Worm (Caenorhabditis elegans) whole organism, L3 larva: ENCODE results near the gene W01B6.4.
A peak's percentile ranks its signal among the peaks of the same experiment; 100 is the strongest.

Source experiments
- R02D3.7 ChIP-seq: fragments of 150-350 bp; optimal IDR thresholded peaks from 2 replicates; lab custom pipeline; 2014; ENCODE audit warnings: missing biosample characterization, missing genetic modification characterization
- ZK546.5 ChIP-seq: sonication (generic microtip); optimal IDR thresholded peaks from 2 replicates; lab custom pipeline; 2017; ENCODE audit warnings: missing biosample characterization, missing genetic modification characterization
- aly-2 ChIP-seq: fragments of 150-350 bp; optimal IDR thresholded peaks from 2 replicates; lab custom pipeline; 2014; ENCODE audit warnings: missing biosample characterization, missing genetic modification characterization
- ama-1 ChIP-seq: fragments of 150-350 bp; optimal IDR thresholded peaks from 2 replicates; lab custom pipeline; 2018
- ceh-16 ChIP-seq: sonication (generic microtip); optimal IDR thresholded peaks from 2 replicates; lab custom pipeline; 2017; ENCODE audit warnings: missing biosample characterization, missing genetic modification characterization
- ceh-28 ChIP-seq: fragments of 150-350 bp; optimal IDR thresholded peaks from 2 replicates; lab custom pipeline; 2014; ENCODE audit warnings: missing biosample characterization, missing genetic modification reagents, missing genetic modification characterization
- egl-27 ChIP-seq: sonication (generic microtip); optimal IDR thresholded peaks from 4 replicates; lab custom pipeline; 2017; ENCODE audit warnings: missing biosample characterization, missing genetic modification reagents, missing genetic modification characterization
- egl-5 ChIP-seq: fragments of 150-350 bp; optimal IDR thresholded peaks from 2 replicates; lab custom pipeline; 2017; ENCODE audit warnings: missing biosample characterization, missing genetic modification reagents, missing genetic modification characterization, inconsistent platforms
- elt-1 ChIP-seq: fragments of 150-350 bp; optimal IDR thresholded peaks from 2 replicates; lab custom pipeline; 2014; ENCODE audit warnings: missing biosample characterization, missing genetic modification characterization
- elt-2 ChIP-seq: sonication (generic microtip); optimal IDR thresholded peaks from 2 replicates; lab custom pipeline; 2016; ENCODE audit warnings: missing genetic modification reagents, mild to moderate bottlenecking, missing genetic modification characterization, missing compliant biosample characterization
- eor-1 ChIP-seq, 2 experiments: fragments of 150-350 bp; optimal IDR thresholded peaks; 2 replicates each; lab custom pipeline; 2014 to 2018; ENCODE audit warnings: missing biosample characterization in 2 of 2, missing genetic modification characterization in 2 of 2
- fkh-10 ChIP-seq: sonication (generic microtip); optimal IDR thresholded peaks from 2 replicates; lab custom pipeline; 2017; ENCODE audit warnings: missing biosample characterization, missing genetic modification reagents, missing genetic modification characterization
- fkh-2 ChIP-seq: fragments of 150-350 bp; optimal IDR thresholded peaks from 2 replicates; lab custom pipeline; 2014; ENCODE audit warnings: missing biosample characterization, missing genetic modification reagents, missing genetic modification characterization
- fos-1 ChIP-seq: fragments of 150-350 bp; optimal IDR thresholded peaks from 2 replicates; lab custom pipeline; 2014; ENCODE audit warnings: missing biosample characterization, missing genetic modification characterization
- lin-15B ChIP-seq: fragments of 150-350 bp; optimal IDR thresholded peaks from 2 replicates; lab custom pipeline; 2014; ENCODE audit warnings: missing biosample characterization, missing genetic modification characterization
- lin-39 ChIP-seq: fragments of 150-350 bp; optimal IDR thresholded peaks from 2 replicates; lab custom pipeline; 2018; ENCODE audit warnings: missing biosample characterization, missing genetic modification reagents, missing genetic modification characterization
- mdl-1 ChIP-seq: fragments of 150-350 bp; optimal IDR thresholded peaks from 2 replicates; lab custom pipeline; 2014; ENCODE audit warnings: missing biosample characterization, missing genetic modification characterization
- nfya-1 ChIP-seq: sonication (generic microtip); optimal IDR thresholded peaks from 2 replicates; lab custom pipeline; 2017; ENCODE audit warnings: missing genetic modification characterization, mild to moderate bottlenecking, missing compliant biosample characterization, antibody characterized with exemption, moderate library complexity; ENCODE audit not compliant: insufficient read depth
- nhr-12 ChIP-seq: fragments of 150-350 bp; optimal IDR thresholded peaks from 2 replicates; lab custom pipeline; 2014; ENCODE audit warnings: missing biosample characterization, missing genetic modification characterization
- nhr-23 ChIP-seq: fragments of 150-350 bp; optimal IDR thresholded peaks from 2 replicates; lab custom pipeline; 2014; ENCODE audit warnings: missing biosample characterization, missing genetic modification reagents, missing genetic modification characterization
- nhr-237 ChIP-seq: fragments of 150-350 bp; optimal IDR thresholded peaks from 2 replicates; lab custom pipeline; 2014; ENCODE audit warnings: missing biosample characterization, missing genetic modification characterization
- nhr-25 ChIP-seq: sonication (generic microtip); optimal IDR thresholded peaks from 2 replicates; lab custom pipeline; 2017; ENCODE audit warnings: missing biosample characterization, missing genetic modification characterization
- nhr-28 ChIP-seq: fragments of 150-350 bp; optimal IDR thresholded peaks from 2 replicates; lab custom pipeline; 2014; ENCODE audit warnings: missing biosample characterization, missing genetic modification characterization
- nhr-76 ChIP-seq: fragments of 150-350 bp; sonication (generic microtip); optimal IDR thresholded peaks from 5 replicates; lab custom pipeline; 2014; ENCODE audit warnings: missing biosample characterization, missing genetic modification characterization
- pha-4 ChIP-seq: fragments of 150-350 bp; optimal IDR thresholded peaks from 2 replicates; lab custom pipeline; 2014; ENCODE audit warnings: missing biosample characterization, missing genetic modification reagents, missing genetic modification characterization
- skn-1 ChIP-seq: fragments of 150-350 bp; optimal IDR thresholded peaks from 2 replicates; lab custom pipeline; 2014; ENCODE audit warnings: missing biosample characterization, missing genetic modification characterization
- snpc-4 ChIP-seq: fragments of 150-350 bp; optimal IDR thresholded peaks from 2 replicates; lab custom pipeline; 2014; ENCODE audit warnings: missing biosample characterization, missing genetic modification characterization
- unc-39 ChIP-seq: sonication (generic microtip); optimal IDR thresholded peaks from 4 replicates; lab custom pipeline; 2017; ENCODE audit warnings: missing biosample characterization, missing genetic modification characterization
- unc-62 ChIP-seq: fragments of 150-350 bp; sonication (generic microtip); optimal IDR thresholded peaks from 4 replicates; lab custom pipeline; 2014; ENCODE audit warnings: missing biosample characterization, missing genetic modification reagents, missing genetic modification characterization
- zag-1 ChIP-seq: fragments of 150-350 bp; optimal IDR thresholded peaks from 2 replicates; lab custom pipeline; 2014; ENCODE audit warnings: missing biosample characterization, missing genetic modification characterization

Gene W01B6.4

DNA sequence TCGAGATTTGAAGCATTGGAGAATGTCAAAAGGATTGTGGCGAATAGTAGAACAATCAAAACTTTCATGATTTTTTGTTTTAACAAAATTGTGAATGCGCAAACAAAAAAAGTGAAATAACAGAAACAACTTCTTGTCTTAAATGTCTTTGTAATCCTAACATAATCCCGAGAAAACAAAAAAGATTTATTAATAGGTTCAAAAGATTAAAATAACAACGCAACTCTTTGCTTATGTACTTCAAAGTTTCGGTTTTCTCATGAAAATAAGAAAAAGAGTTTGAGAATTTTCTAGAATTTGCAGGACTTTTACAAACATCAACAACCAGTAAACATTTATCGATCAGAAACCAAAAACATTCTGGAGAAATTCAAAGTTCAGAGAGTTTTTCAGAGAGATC lies 14.5 kb downstream of the W01B6.4 start, which contains the start of gene ttr-39:
TSS of gene ttr-39 (minus strand) at position 101 of the 400 bp plus-strand sequence.
- no peak for TF ChIP-seq fkh-10 (GFP tag; lab: Kevin White, UChicago)
- TF ChIP-seq ama-1 (lab: Kevin White, UChicago): no peak
- TF ChIP-seq skn-1: no peak
- TF ChIP-seq ceh-28 (tag; lab: Kevin White, UChicago): no peak
- TF ChIP-seq elt-1 (tag; lab: Kevin White, UChicago): no peak
- no peak for TF ChIP-seq egl-5 (tag; lab: Kevin White, UChicago)
- TF ChIP-seq nhr-237 (tag; lab: Kevin White, UChicago): no peak
- TF ChIP-seq zag-1: no peak
- no peak for TF ChIP-seq nfya-1 (tag; lab: Kevin White, UChicago)
- TF ChIP-seq unc-39 (tag; lab: Kevin White, UChicago): no peak
- TF ChIP-seq ceh-16 (tag; lab: Kevin White, UChicago): no peak
- no peak for TF ChIP-seq eor-1 (tag; optimal IDR thresholded peaks at IDR 0.05; lab: Kevin White, UChicago)
- TF ChIP-seq elt-2 (tag; lab: Kevin White, UChicago): no peak
- no peak for TF ChIP-seq egl-27 (tag; lab: Kevin White, UChicago)
- TF ChIP-seq, all 47 proteins: peak for 0

DNA sequence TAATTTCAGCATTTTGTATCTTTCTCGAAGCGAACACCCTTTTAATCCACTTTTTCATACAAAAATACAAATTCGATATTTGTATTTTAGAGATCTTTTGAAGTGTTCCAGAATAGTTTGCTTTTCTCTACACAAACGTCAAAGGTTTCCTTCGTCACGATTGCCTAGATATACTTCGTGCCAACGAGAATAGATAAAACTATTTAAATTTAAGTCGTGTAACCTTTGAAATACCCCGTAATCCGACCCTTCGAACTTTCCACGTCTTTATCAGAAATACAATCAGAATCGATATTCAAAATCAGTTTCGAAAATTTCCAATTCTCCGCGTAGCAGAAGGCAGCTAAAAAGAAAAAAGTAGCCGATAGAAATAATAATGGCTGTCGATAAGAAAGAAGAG lies 15.1 kb downstream of the W01B6.4 start, which contains the start of gene ttbk-5:
TSS of gene ttbk-5 (plus strand) at position 301 of the 400 bp plus-strand sequence.
- TF ChIP-seq elt-2 (tag; lab: Kevin White, UChicago): no peak
- TF ChIP-seq R02D3.7 (tag; lab: Kevin White, UChicago): no peak
- no peak for TF ChIP-seq nhr-23 (tag; lab: Kevin White, UChicago)
- TF ChIP-seq mdl-1 (tag; lab: Kevin White, UChicago): no peak
- no peak for TF ChIP-seq fkh-2 (tag; lab: Kevin White, UChicago)
- no peak for TF ChIP-seq egl-5 (tag; lab: Kevin White, UChicago)
- TF ChIP-seq ZK546.5 (tag; lab: Kevin White, UChicago): no peak
- TF ChIP-seq lin-15B (tag; lab: Kevin White, UChicago): no peak
- TF ChIP-seq skn-1: no peak
- TF ChIP-seq lin-39 (tag; lab: Kevin White, UChicago): no peak
- no peak for TF ChIP-seq nhr-237 (tag; lab: Kevin White, UChicago)
- TF ChIP-seq nhr-76 (tag; lab: Kevin White, UChicago): no peak
- no peak for TF ChIP-seq ceh-16 (tag; lab: Kevin White, UChicago)
- TF ChIP-seq nhr-25 (tag; lab: Kevin White, UChicago): no peak
- no peak for TF ChIP-seq unc-62
- no peak for TF ChIP-seq aly-2
- TF ChIP-seq egl-27 (tag; lab: Kevin White, UChicago): no peak
- no peak for TF ChIP-seq snpc-4 (tag; lab: Kevin White, UChicago)

DNA sequence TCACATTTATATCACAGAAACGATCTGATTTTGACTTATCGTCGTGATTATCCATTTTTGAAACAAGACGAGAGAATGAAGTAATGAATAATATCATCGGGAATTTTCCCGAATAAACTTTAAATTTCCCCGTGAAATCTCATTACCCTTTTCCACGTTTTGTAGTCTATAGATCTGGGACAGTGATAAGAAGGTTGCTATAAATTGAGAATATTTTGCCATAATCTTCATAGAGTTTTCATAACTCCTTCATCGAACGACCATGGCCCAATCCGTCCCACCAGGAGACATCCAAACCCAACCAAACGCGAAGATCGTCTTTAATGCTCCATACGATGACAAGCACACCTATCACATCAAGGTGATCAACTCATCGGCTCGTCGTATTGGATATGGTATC lies 19.9 kb downstream of the W01B6.4 start, which contains the start of the genes C04G2.5 and msp-36:
TSS of gene C04G2.5 (minus strand) at position 101 of the 400 bp plus-strand sequence.
TSS of gene msp-36 (plus strand) at position 263 of the 400 bp plus-strand sequence.
- TF ChIP-seq lin-15B (tag; lab: Kevin White, UChicago) (no peak), skn-1 (no peak), nhr-28 (tag; lab: Kevin White, UChicago) (no peak), mdl-1 (tag; lab: Kevin White, UChicago) (no peak)

DNA sequence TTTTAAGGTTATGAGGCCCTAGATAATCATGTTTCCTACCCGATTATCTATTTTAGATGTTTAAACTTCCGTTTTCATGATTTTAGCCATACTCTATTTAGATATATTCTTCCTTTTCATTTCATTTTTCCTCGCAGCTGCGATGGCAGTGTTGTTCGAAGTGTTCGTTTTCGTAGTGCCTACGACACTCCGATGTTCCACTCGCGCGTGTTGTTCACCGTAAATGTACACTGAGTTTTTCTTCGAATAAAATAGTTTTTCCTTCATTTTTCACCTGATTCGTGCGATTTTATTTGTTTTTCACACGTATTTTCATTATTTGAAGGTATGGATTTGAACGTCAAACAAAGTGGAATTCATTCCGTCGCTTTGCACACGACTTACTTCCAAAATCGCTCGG lies 21.6 kb downstream of the W01B6.4 start, which contains the start of gene dis-3:
TSS of gene dis-3 (plus strand) at position 322 of the 400 bp plus-strand sequence.
- TF ChIP-seq ama-1 (lab: Kevin White, UChicago): no peak
- peak; percentile 71 for TF ChIP-seq R02D3.7 (tag; lab: Kevin White, UChicago)
- peak; percentile 42 for TF ChIP-seq lin-15B (tag; lab: Kevin White, UChicago)
- TF ChIP-seq nhr-12 (tag; lab: Kevin White, UChicago): no peak

DNA sequence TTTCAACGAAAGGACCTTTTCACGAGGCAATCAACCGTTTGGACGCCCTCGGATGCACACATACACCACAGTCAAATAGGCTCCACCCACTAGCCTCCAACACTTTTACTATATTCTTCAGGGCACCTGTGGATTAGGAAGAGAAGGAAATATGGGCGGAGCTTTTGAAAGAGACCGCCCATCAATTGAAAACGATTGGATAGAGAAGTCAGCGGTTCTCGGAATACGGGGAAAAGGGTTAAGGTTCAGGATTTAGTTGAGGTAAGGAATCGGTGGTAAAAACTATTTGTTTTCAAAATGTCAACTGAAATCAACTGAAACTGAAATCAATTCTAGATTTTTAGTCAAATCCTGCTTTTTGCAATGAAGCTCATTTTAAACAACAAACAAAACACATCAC lies 35.2 kb downstream of the W01B6.4 start, which contains the start of gene egl-38:
TSS of gene egl-38 (minus strand) at position 101 of the 400 bp plus-strand sequence.
- no peak for TF ChIP-seq egl-27 (tag; lab: Kevin White, UChicago)
- no peak for TF ChIP-seq fos-1 (tag; lab: Kevin White, UChicago)
- TF ChIP-seq nhr-25 (tag; lab: Kevin White, UChicago): no peak
- no peak for TF ChIP-seq lin-39 (tag; lab: Kevin White, UChicago)
- TF ChIP-seq elt-2 (tag; lab: Kevin White, UChicago): no peak
- TF ChIP-seq mdl-1 (tag; lab: Kevin White, UChicago): no peak
- no peak for TF ChIP-seq nhr-76 (tag; lab: Kevin White, UChicago)
- TF ChIP-seq nhr-23 (tag; lab: Kevin White, UChicago): no peak
- TF ChIP-seq pha-4 (tag; lab: Kevin White, UChicago): no peak
